Worm (Caenorhabditis elegans): ENCODE data around the gene nhr-163.
A peak's percentile ranks its signal among the peaks of the same experiment; 100 is the strongest.

nhr-163 gene

DNA sequence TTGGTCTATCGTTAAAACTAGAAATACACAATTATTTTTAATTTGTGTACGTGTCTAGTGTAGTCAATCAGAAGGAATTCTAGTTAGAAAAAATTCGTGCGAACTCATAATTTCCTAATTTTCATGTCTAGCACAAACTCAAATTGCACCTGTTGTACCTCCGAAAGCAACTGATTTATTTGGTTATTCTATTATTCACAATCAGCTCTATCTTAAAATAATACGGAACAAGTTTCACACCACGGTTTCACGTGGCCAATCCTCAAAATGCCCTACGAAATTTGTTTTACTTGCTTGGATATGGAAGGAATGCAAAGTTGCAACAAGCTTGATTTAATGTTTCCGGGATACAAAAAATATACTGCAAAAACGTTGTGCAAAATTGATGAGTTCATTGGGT lies 26.8 kb upstream of the nhr-163 start, which contains the start of gene srw-127:
srw-127 (plus strand) TSS at position 301 of the 400 bp plus-strand sequence.
- TF ChIP-seq nhr-76 (tag; optimal IDR thresholded peaks at IDR 0.05) = no peak
- no peak for TF ChIP-seq nhr-20 (tag; optimal IDR thresholded peaks at IDR 0.05)
- TF ChIP-seq nhr-28 (tag; optimal IDR thresholded peaks at IDR 0.05) = no peak
- no peak for TF ChIP-seq mdl-1 (tag; optimal IDR thresholded peaks at IDR 0.05)
- TF ChIP-seq snu-23 (GFP tag; optimal IDR thresholded peaks at IDR 0.05) = no peak
- TF ChIP-seq zag-1 (tag; optimal IDR thresholded peaks at IDR 0.05) = no peak
- no peak for TF ChIP-seq vab-15 (tag; optimal IDR thresholded peaks at IDR 0.05)
- TF ChIP-seq nhr-12 (tag; optimal IDR thresholded peaks at IDR 0.05) = no peak
- TF ChIP-seq xbp-1 (tag; optimal IDR thresholded peaks at IDR 0.05) = no peak
- TF ChIP-seq egl-27 (tag; optimal IDR thresholded peaks at IDR 0.05) = no peak
- no peak for TF ChIP-seq lir-3 (tag; optimal IDR thresholded peaks at IDR 0.05; ENCODE audit: poor library complexity)

DNA sequence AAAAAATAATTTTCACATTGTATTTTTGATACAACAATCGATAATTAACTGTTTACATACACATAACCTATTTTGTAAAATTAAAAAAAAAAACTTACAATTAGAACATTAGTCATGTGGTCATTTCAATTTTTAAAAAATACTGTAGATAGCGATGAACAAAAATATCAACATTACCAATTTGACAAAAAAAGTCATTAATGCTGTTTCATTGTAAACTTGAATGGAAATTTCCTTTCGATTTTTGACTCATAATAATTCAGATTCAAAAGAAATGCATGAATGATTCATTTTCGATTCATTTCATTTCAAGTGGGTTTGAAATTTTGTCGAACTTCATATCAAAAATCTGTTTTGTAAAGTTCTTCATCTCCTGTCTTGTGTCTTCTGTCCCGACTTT lies 23.6 kb upstream of the nhr-163 start, which contains the start of gene C33G8.2:
C33G8.2 (plus strand) TSS at position 301 of the 400 bp plus-strand sequence.
- TF ChIP-seq skn-1 (tag; optimal IDR thresholded peaks at IDR 0.05) (no peak), C34B4.2 (tag; optimal IDR thresholded peaks at IDR 0.05) (no peak), efl-1 (optimal IDR thresholded peaks at IDR 0.05) (no peak), efl-1 (GFP tag; optimal IDR thresholded peaks at IDR 0.05 in 1 of 2) (peak in 1 of 2 experiments; percentile 31), unc-86 (tag; optimal IDR thresholded peaks at IDR 0.05) (no peak), fos-1 (tag; optimal IDR thresholded peaks at IDR 0.05) (no peak), nhr-20 (tag; optimal IDR thresholded peaks at IDR 0.05) (no peak), egl-27 (tag; optimal IDR thresholded peaks at IDR 0.05) (no peak)

DNA sequence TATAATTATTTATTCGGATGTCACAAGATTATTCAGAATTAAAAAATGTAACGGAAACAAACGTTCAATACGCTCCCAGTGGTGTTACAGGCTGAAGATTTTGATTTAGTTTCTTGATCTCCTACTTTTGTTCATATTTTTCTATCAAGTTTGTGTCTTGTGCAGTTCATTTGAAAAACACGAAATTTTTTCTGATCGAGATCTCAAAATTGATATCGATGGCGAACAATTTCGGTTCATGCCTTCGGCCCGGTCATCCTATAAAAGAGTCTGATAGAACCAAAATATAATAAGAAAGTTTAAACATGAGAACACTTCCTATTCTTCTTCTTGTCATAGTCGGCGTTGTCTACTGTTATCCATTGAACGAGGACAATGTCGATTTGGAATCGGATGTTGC lies 21.5 kb upstream of the nhr-163 start, which contains the start of gene drd-10:
drd-10 (plus strand) TSS at position 301 of the 400 bp plus-strand sequence.
- TF ChIP-seq lin-14 (GFP tag; optimal IDR thresholded peaks at IDR 0.05) (no peak), snpc-4 (tag; optimal IDR thresholded peaks at IDR 0.05) (no peak), irx-1 (tag; optimal IDR thresholded peaks at IDR 0.05) (no peak), hpl-2 (GFP tag; optimal IDR thresholded peaks at IDR 0.05) (no peak), isw-1 (GFP tag; IDR thresholded peaks at IDR 0.05) (no peak), nhr-11 (tag; optimal IDR thresholded peaks at IDR 0.05) (no peak), efl-3 (GFP tag; optimal IDR thresholded peaks at IDR 0.05) (no peak), unc-98 (GFP tag; IDR thresholded peaks at IDR 0.05) (no peak), ets-5 (GFP tag; IDR thresholded peaks at IDR 0.05) (no peak), unc-86 (tag; optimal IDR thresholded peaks at IDR 0.05) (no peak), ceh-90 (tag; optimal IDR thresholded peaks at IDR 0.05) (no peak), ceh-82 (tag; optimal IDR thresholded peaks at IDR 0.05) (no peak), ceh-8 (GFP tag; optimal IDR thresholded peaks at IDR 0.05) (no peak)

DNA sequence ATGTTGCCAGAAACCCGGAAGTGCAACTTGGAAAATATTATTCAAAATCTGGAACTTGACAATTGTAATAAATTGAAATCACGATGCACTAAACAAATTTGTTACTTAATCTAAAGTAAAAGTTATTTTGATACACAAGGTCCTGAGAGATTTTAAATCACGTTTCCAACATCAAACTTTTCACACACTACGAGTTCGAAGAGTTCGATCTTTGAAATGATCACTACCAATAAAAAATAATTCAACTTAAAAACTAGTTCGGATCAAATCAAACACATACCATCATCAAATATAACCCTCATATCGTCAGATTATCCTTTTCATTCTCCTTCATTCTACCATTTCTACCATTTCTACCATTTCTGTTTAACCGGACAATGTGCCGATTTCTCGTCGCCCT lies 20.1 kb upstream of the nhr-163 start, which contains the start of gene spig-10:
spig-10 (plus strand) TSS at position 301 of the 400 bp plus-strand sequence.
- no peak for TF ChIP-seq aha-1 (tag; optimal IDR thresholded peaks at IDR 0.05)
- no peak for TF ChIP-seq nhr-77 (tag; optimal IDR thresholded peaks at IDR 0.05)
- TF ChIP-seq pqm-1 (tag; optimal IDR thresholded peaks at IDR 0.05) = no peak
- TF ChIP-seq sox-4 (tag; optimal IDR thresholded peaks at IDR 0.05) = no peak
- no peak for TF ChIP-seq lin-15B (tag; optimal IDR thresholded peaks at IDR 0.05)
- TF ChIP-seq tbx-2 (tag; optimal IDR thresholded peaks at IDR 0.05) = no peak
- TF ChIP-seq unc-62 (GFP tag; optimal IDR thresholded peaks at IDR 0.05) = no peak
- no peak for TF ChIP-seq snu-23 (GFP tag; optimal IDR thresholded peaks at IDR 0.05)
- TF ChIP-seq hlh-4 (tag; optimal IDR thresholded peaks at IDR 0.05) = no peak

DNA sequence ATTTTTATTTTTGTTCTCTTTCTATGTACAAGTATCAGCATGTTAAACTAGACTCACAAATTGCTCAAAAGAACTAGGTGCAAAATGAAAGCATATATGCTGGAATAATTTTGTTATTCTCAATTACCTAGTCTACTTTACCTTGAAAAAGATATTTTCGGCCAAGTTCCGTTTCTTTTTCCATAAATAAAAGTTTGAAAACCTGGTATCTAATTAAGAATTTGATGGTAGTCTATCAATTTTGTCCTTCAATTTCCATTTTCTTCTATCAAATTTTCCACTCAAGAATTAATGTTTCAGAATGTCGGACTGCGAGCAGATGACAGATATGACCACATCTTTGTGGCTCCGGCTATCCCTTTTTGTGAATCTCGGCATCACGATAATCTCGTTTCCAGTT lies 18.0 kb upstream of the nhr-163 start, which contains the start of gene srab-4:
srab-4 (plus strand) TSS at position 301 of the 400 bp plus-strand sequence.
- TF ChIP-seq blmp-1 (tag; optimal IDR thresholded peaks at IDR 0.05) (no peak), nhr-85 (tag) (no peak)

Data from whole organism, L1 larva.